Fruit fly (Drosophila melanogaster) whole organism, embryonic: ENCODE results near the gene Wdfy2.

Experiments used
- Aef1 ChIP-seq: fragments of 200-800 bp; sonication (Bioruptor generic); IDR thresholded peaks from 3 replicates; pipeline ENCODE4 v1.3.6; 2022; ENCODE audit warnings: missing biosample characterization, missing genetic modification characterization
- Atf-2 ChIP-seq: fragments of 200-800 bp; sonication (Bioruptor generic); optimal IDR thresholded peaks from 2 replicates; lab custom pipeline; 2016; ENCODE audit warnings: missing biosample characterization, missing genetic modification characterization
- BEAF-32 ChIP-seq: fragments of 200-800 bp; sonication (Bioruptor generic); optimal IDR thresholded peaks from 3 replicates; lab custom pipeline; 2017; ENCODE audit warnings: missing biosample characterization, missing genetic modification characterization, mild to moderate bottlenecking, moderate library complexity, missing genetic modification reagents
- CG10209 ChIP-seq: fragments of 200-800 bp; sonication (Bioruptor generic); optimal IDR thresholded peaks from 3 replicates; lab custom pipeline; 2017; ENCODE audit warnings: missing biosample characterization, mild to moderate bottlenecking, missing genetic modification characterization, missing genetic modification reagents
- CG10543 ChIP-seq: fragments of 200-800 bp; sonication (Bioruptor generic); optimal IDR thresholded peaks from 3 replicates; lab custom pipeline; 2017; ENCODE audit warnings: missing biosample characterization, mild to moderate bottlenecking, missing genetic modification characterization, moderate library complexity
- CG10565 ChIP-seq: fragments of 200-800 bp; sonication (Bioruptor generic); optimal IDR thresholded peaks from 3 replicates; lab custom pipeline; 2016; ENCODE audit warnings: missing biosample characterization, mild to moderate bottlenecking, missing genetic modification characterization
- CG12299 ChIP-seq: fragments of 200-800 bp; sonication (Bioruptor generic); optimal IDR thresholded peaks from 2 replicates; lab custom pipeline; 2018; ENCODE audit warnings: missing biosample characterization, mild to moderate bottlenecking, missing genetic modification characterization
- CG15073 ChIP-seq: fragments of 200-800 bp; sonication (Bioruptor generic); optimal IDR thresholded peaks from 2 replicates; lab custom pipeline; 2016; ENCODE audit warnings: missing biosample characterization, missing genetic modification characterization
- CG18011 ChIP-seq: fragments of 200-800 bp; sonication (Bioruptor generic); optimal IDR thresholded peaks from 2 replicates; lab custom pipeline; 2017; ENCODE audit warnings: missing biosample characterization, missing genetic modification characterization, mild to moderate bottlenecking, moderate library complexity, missing genotype
- CG18262 ChIP-seq: fragments of 200-800 bp; optimal IDR thresholded peaks from 3 replicates; lab custom pipeline; 2019; ENCODE audit warnings: missing biosample characterization, mild to moderate bottlenecking, missing genetic modification characterization, moderate library complexity
- CG1832 ChIP-seq: fragments of 200-800 bp; sonication (Bioruptor generic); optimal IDR thresholded peaks from 2 replicates; lab custom pipeline; 2017; ENCODE audit warnings: missing biosample characterization, mild to moderate bottlenecking, missing genetic modification characterization, inconsistent platforms
- CG32532 ChIP-seq: fragments of 200-800 bp; sonication (Bioruptor generic); IDR thresholded peaks from 2 replicates; pipeline ENCODE4 v1.3.6; 2022; ENCODE audit warnings: missing biosample characterization, missing genetic modification characterization
- CG33557 ChIP-seq: fragments of 200-800 bp; sonication (Bioruptor generic); optimal IDR thresholded peaks from 2 replicates; lab custom pipeline; 2019; ENCODE audit warnings: missing biosample characterization, mild to moderate bottlenecking, missing genetic modification characterization, moderate library complexity
- CG4282 ChIP-seq: fragments of 200-800 bp; sonication (Bioruptor generic); optimal IDR thresholded peaks from 2 replicates; lab custom pipeline; 2016; ENCODE audit warnings: missing biosample characterization, missing genetic modification characterization
- CG4707 ChIP-seq: fragments of 200-800 bp; sonication (Bioruptor generic); optimal IDR thresholded peaks from 2 replicates; lab custom pipeline; 2018; ENCODE audit warnings: missing biosample characterization, mild to moderate bottlenecking, missing genetic modification characterization, moderate library complexity
- CG6689 ChIP-seq: fragments of 200-800 bp; sonication (Bioruptor generic); IDR thresholded peaks from 2 replicates; pipeline ENCODE4 v1.3.6; 2022; ENCODE audit warnings: missing biosample characterization, missing genetic modification characterization
- CG8281 ChIP-seq: fragments of 200-800 bp; sonication (Bioruptor generic); optimal IDR thresholded peaks from 2 replicates; lab custom pipeline; 2018; ENCODE audit warnings: missing biosample characterization, mild to moderate bottlenecking, missing genetic modification characterization, moderate library complexity
- CG8944 ChIP-seq: fragments of 200-800 bp; sonication (Bioruptor generic); optimal IDR thresholded peaks from 3 replicates; lab custom pipeline; 2016; ENCODE audit warnings: missing biosample characterization, missing genetic modification characterization
- CG9437 ChIP-seq: fragments of 200-800 bp; sonication (Bioruptor generic); optimal IDR thresholded peaks from 2 replicates; lab custom pipeline; 2018; ENCODE audit warnings: missing biosample characterization, mild to moderate bottlenecking, missing genetic modification characterization
- CG9609 ChIP-seq: fragments of 200-800 bp; sonication (Bioruptor generic); optimal IDR thresholded peaks from 3 replicates; lab custom pipeline; 2016; ENCODE audit warnings: missing biosample characterization, missing genetic modification characterization
- CG9876 ChIP-seq: fragments of 200-800 bp; sonication (Bioruptor generic); optimal IDR thresholded peaks from 2 replicates; lab custom pipeline; 2016; ENCODE audit warnings: missing biosample characterization, missing genetic modification characterization
- Dip3 ChIP-seq: fragments of 200-800 bp; sonication (Bioruptor generic); optimal IDR thresholded peaks from 3 replicates; lab custom pipeline; 2016; ENCODE audit warnings: missing biosample characterization, missing genetic modification characterization
- Fer3 ChIP-seq: fragments of 200-800 bp; sonication (Bioruptor generic); optimal IDR thresholded peaks from 2 replicates; lab custom pipeline; 2018; ENCODE audit warnings: missing biosample characterization, mild to moderate bottlenecking, missing genetic modification characterization, moderate library complexity
- H2.0 ChIP-seq: fragments of 200-800 bp; sonication (Bioruptor generic); IDR thresholded peaks from 2 replicates; pipeline ENCODE4 v1.3.6; 2022; ENCODE audit warnings: missing biosample characterization, missing genetic modification characterization
- Hr78 ChIP-seq, 2 experiments: fragments of 200-800 bp in 1 of 2; fragments of >200 bp in 1 of 2; sonication (Bioruptor generic) in 1 of 2; optimal IDR thresholded peaks; 2 replicates each; lab custom pipeline; 2017 to 2019; ENCODE audit warnings: missing biosample characterization in 2 of 2, missing genetic modification characterization in 2 of 2, mild to moderate bottlenecking in 1 of 2, moderate library complexity in 1 of 2
- Hsf ChIP-seq: fragments of 200-800 bp; sonication (Bioruptor generic); optimal IDR thresholded peaks from 3 replicates; lab custom pipeline; 2016; ENCODE audit warnings: missing biosample characterization, missing genetic modification characterization
- Oaz ChIP-seq: fragments of 200-800 bp; sonication (Bioruptor generic); IDR thresholded peaks from 2 replicates; pipeline ENCODE4 v1.3.6; 2022; ENCODE audit warnings: missing biosample characterization, missing genetic modification characterization
- Taf1 ChIP-seq: fragments of 200-800 bp; sonication (Bioruptor generic); IDR thresholded peaks from 2 replicates; pipeline ENCODE4 v1.3.6; 2022; ENCODE audit warnings: missing biosample characterization, missing genetic modification characterization
- bowl ChIP-seq: fragments of 200-800 bp; sonication (Bioruptor generic); IDR thresholded peaks from 2 replicates; pipeline ENCODE4 v1.3.6; 2022; ENCODE audit warnings: missing biosample characterization, missing genetic modification characterization
- bsh ChIP-seq, 2 experiments: fragments of 200-800 bp; sonication (Bioruptor generic); optimal IDR thresholded peaks; 2 replicates each; lab custom pipeline; 2017 to 2018; ENCODE audit warnings: mild to moderate bottlenecking in 2 of 2, missing biosample characterization in 2 of 2, missing genetic modification characterization in 2 of 2, moderate library complexity in 1 of 2
- btn ChIP-seq: fragments of 200-800 bp; sonication (Bioruptor generic); optimal IDR thresholded peaks from 2 replicates; lab custom pipeline; 2016; ENCODE audit warnings: missing biosample characterization, missing genetic modification characterization
- crp ChIP-seq, 2 experiments: fragments of 200-800 bp; sonication (Bioruptor generic); optimal IDR thresholded peaks; 2 replicates in 1 of 2; 3 replicates in 1 of 2; lab custom pipeline; 2017; ENCODE audit warnings: missing biosample characterization in 2 of 2, missing genetic modification characterization in 2 of 2, mild to moderate bottlenecking in 1 of 2, moderate library complexity in 1 of 2
- emc ChIP-seq: fragments of 200-800 bp; sonication (Bioruptor generic); optimal IDR thresholded peaks from 2 replicates; lab custom pipeline; 2016; ENCODE audit warnings: missing biosample characterization, missing genetic modification characterization
- gcm ChIP-seq: fragments of 200-800 bp; sonication (Bioruptor generic); optimal IDR thresholded peaks from 2 replicates; lab custom pipeline; 2019; ENCODE audit warnings: missing biosample characterization, mild to moderate bottlenecking, missing genetic modification characterization, moderate library complexity
- gfzf ChIP-seq: fragments of 200-800 bp; sonication (Bioruptor generic); optimal IDR thresholded peaks from 2 replicates; lab custom pipeline; 2016; ENCODE audit warnings: missing biosample characterization, mild to moderate bottlenecking, missing genetic modification characterization, moderate library complexity
- grau ChIP-seq: fragments of 200-800 bp; optimal IDR thresholded peaks from 3 replicates; lab custom pipeline; 2019; ENCODE audit warnings: missing biosample characterization, mild to moderate bottlenecking, missing genetic modification characterization, moderate library complexity
- lmd ChIP-seq: fragments of 200-800 bp; sonication (Bioruptor generic); IDR thresholded peaks from 2 replicates; pipeline ENCODE4 v1.3.6; 2022; ENCODE audit warnings: missing biosample characterization, missing genetic modification characterization
- mam ChIP-seq: fragments of 200-800 bp; sonication (Bioruptor generic); optimal IDR thresholded peaks from 3 replicates; lab custom pipeline; 2016; ENCODE audit warnings: missing biosample characterization, missing genetic modification characterization
- otp ChIP-seq: fragments of 200-800 bp; sonication (Bioruptor generic); IDR thresholded peaks from 3 replicates; pipeline ENCODE4, ENCODE4 v1.3.6; 2022; ENCODE audit warnings: missing biosample characterization, missing genetic modification characterization
- pan ChIP-seq, 4 experiments: fragments of >200 bp in 3 of 4; fragments of 200-800 bp in 1 of 4; sonication (Bioruptor generic) in 1 of 4; optimal IDR thresholded peaks in 3 of 4; IDR thresholded peaks in 1 of 4; 2 replicates each; pipeline versions ENCODE4 v1.3.6 to Lab custom; 2017 to 2022; ENCODE audit warnings: missing biosample characterization in 2 of 4, missing genetic modification characterization in 2 of 4, mixed read lengths in 1 of 4
- peb ChIP-seq: fragments of 200-800 bp; sonication (Bioruptor generic); IDR thresholded peaks from 2 replicates; pipeline ENCODE4 v1.3.6; 2022; ENCODE audit warnings: missing biosample characterization, missing genetic modification characterization
- ssp ChIP-seq: fragments of 200-800 bp; sonication (Bioruptor generic); IDR thresholded peaks from 2 replicates; pipeline ENCODE4 v1.3.6; 2022; ENCODE audit warnings: missing biosample characterization, missing genetic modification characterization
- stc ChIP-seq: fragments of 200-800 bp; sonication (Bioruptor generic); IDR thresholded peaks from 2 replicates; pipeline ENCODE4 v1.3.6; 2022; ENCODE audit warnings: missing biosample characterization, missing genetic modification characterization
- stwl ChIP-seq: fragments of 200-800 bp; sonication (Bioruptor generic); optimal IDR thresholded peaks from 3 replicates; lab custom pipeline; 2018; ENCODE audit warnings: missing biosample characterization, mild to moderate bottlenecking, missing genetic modification characterization, moderate library complexity
- sug ChIP-seq: fragments of 200-800 bp; optimal IDR thresholded peaks from 2 replicates; lab custom pipeline; 2019; ENCODE audit warnings: missing biosample characterization, mild to moderate bottlenecking, missing genetic modification characterization, moderate library complexity
- tin ChIP-seq: fragments of 200-800 bp; sonication (Bioruptor generic); optimal IDR thresholded peaks from 3 replicates; lab custom pipeline; 2016; ENCODE audit warnings: missing biosample characterization, missing genetic modification characterization
- unc-4 ChIP-seq: fragments of 200-800 bp; sonication (Bioruptor generic); IDR thresholded peaks from 2 replicates; pipeline ENCODE4 v1.3.6; 2022; ENCODE audit warnings: missing biosample characterization, missing genetic modification characterization; ENCODE audit not compliant: partially characterized antibody
- zen ChIP-seq: fragments of 200-800 bp; sonication (Bioruptor generic); optimal IDR thresholded peaks from 3 replicates; lab custom pipeline; 2018; ENCODE audit warnings: missing biosample characterization, mild to moderate bottlenecking, missing genetic modification characterization, moderate library complexity
- zf30C ChIP-seq: fragments of 200-800 bp; sonication (Bioruptor generic); optimal IDR thresholded peaks from 3 replicates; lab custom pipeline; 2018; ENCODE audit warnings: missing biosample characterization, mild to moderate bottlenecking, missing genetic modification characterization

Gene Wdfy2

DNA sequence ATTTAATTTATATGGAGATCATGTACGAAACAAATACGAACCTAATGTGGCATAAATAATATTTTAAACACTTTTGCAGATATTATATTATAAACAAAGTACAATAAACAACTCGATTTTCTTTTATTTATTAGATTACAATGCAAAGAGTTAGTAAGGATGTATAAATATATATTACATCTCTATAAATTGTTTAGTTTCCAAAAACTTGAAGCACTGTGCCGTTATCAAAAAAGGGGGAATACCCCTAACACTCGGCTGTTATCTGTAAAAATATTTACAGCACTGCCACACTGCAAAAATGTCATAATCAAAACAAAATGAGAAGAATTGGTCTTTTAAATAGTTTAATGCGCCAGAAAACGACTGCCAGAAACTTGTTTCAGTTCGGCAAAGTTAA lies 5.4 kb downstream of the Wdfy2 start, which contains the start of gene CG5188 (continued):
- no peak for TF ChIP-seq CG9609 (GFP tag; lab: Kevin White, UChicago)
- peak; percentile 6 for TF ChIP-seq CG4282 (GFP tag; lab: Kevin White, UChicago)
- TF ChIP-seq Aef1 (GFP tag; lab: Robert Waterston, UW), result peak; percentile 45; the same call in 1 of the 3 replicates
- no peak for TF ChIP-seq Oaz (GFP tag; lab: Robert Waterston, UW)
- peak in 1 of 2 experiments; percentile 5 for TF ChIP-seq crp (GFP tag; optimal IDR thresholded peaks at IDR 0.05; lab: Kevin White, UChicago)
- TF ChIP-seq H2.0, result peak; percentile 45
- TF ChIP-seq CG9876, result no peak
- TF ChIP-seq mam (GFP tag; lab: Kevin White, UChicago), result peak; percentile 44
- no peak for TF ChIP-seq zf30C (GFP tag; lab: Kevin White, UChicago)
- peak; percentile 27 for TF ChIP-seq Hsf (GFP tag; lab: Kevin White, UChicago)
- no peak for TF ChIP-seq btn (GFP tag; lab: Kevin White, UChicago)
- TF ChIP-seq gfzf (GFP tag; lab: Kevin White, UChicago), result peak; percentile 54
- TF ChIP-seq ssp (GFP tag; lab: Robert Waterston, UW), result peak; percentile 60
- peak; percentile 62; the same call in 1 of the 2 replicates for TF ChIP-seq stc (GFP tag; lab: Robert Waterston, UW)
- TF ChIP-seq CG10565 (GFP tag; lab: Kevin White, UChicago), result no peak
- no peak for TF ChIP-seq pan (optimal IDR thresholded peaks at IDR 0.05; lab: Kevin White, UChicago)
- peak in 1 of 2 experiments; percentile 66 for TF ChIP-seq pan (GFP tag; optimal IDR thresholded peaks at IDR 0.05 in 1 of 2, IDR thresholded peaks at IDR 0.05 in 1 of 2)
- peak; percentile 25 for TF ChIP-seq CG9437 (GFP tag; lab: Kevin White, UChicago)
- TF ChIP-seq Taf1, result 0 out of 2 replicates have a peak, but pooled peaks have one; percentile 29
- peak; percentile 75 for TF ChIP-seq CG32532
- no peak for TF ChIP-seq bowl (GFP tag; lab: Robert Waterston, UW)
- TF ChIP-seq Fer3, result peak; percentile 53
- TF ChIP-seq otp (GFP tag; lab: Robert Waterston, UW), result 0 out of 3 replicates have a peak, but pooled peaks have one; percentile 25
- no peak for TF ChIP-seq CG8281
- no peak for TF ChIP-seq CG10209
- TF ChIP-seq bsh (GFP tag; optimal IDR thresholded peaks at IDR 0.05; lab: Kevin White, UChicago), result peak in 1 of 2 experiments; percentile 48
- no peak for TF ChIP-seq CG10543
- TF ChIP-seq CG18262 (tag; lab: Kevin White, UChicago), result peak; percentile 49
- TF ChIP-seq unc-4 (GFP tag; lab: Robert Waterston, UW), result 0 out of 2 replicates have a peak, but pooled peaks have one; percentile 26
- no peak for TF ChIP-seq CG4707
- TF ChIP-seq lmd (GFP tag; lab: Robert Waterston, UW), result peak; percentile 14; the same call in 1 of the 2 replicates
- TF ChIP-seq BEAF-32 (GFP tag; lab: Kevin White, UChicago), result peak; percentile 12
- TF ChIP-seq CG8944 (GFP tag; lab: Kevin White, UChicago), result no peak
- TF ChIP-seq CG33557 (GFP tag; lab: Kevin White, UChicago), result no peak
- TF ChIP-seq gcm, result peak; percentile 42
- TF ChIP-seq Atf-2 (GFP tag; lab: Kevin White, UChicago), result no peak
- no peak for TF ChIP-seq CG18011 (GFP tag; lab: Kevin White, UChicago)
- TF ChIP-seq sug, result peak; percentile 35
- no peak for TF ChIP-seq peb
- TF ChIP-seq CG12299 (tag; lab: Kevin White, UChicago), result no peak
- peak; percentile 51 for TF ChIP-seq CG6689 (GFP tag; lab: Robert Waterston, UW)
- TF ChIP-seq CG1832 (GFP tag; lab: Kevin White, UChicago), result no peak
- no peak for TF ChIP-seq Hr78 (GFP tag; optimal IDR thresholded peaks at IDR 0.05; lab: Kevin White, UChicago)
- TF ChIP-seq tin (GFP tag; lab: Kevin White, UChicago), result peak; percentile 56
- TF ChIP-seq emc (GFP tag; lab: Kevin White, UChicago), result no peak
- TF ChIP-seq Dip3, result no peak
- TF ChIP-seq zen (tag; lab: Kevin White, UChicago), result peak; percentile 20
- peak; percentile 90 for TF ChIP-seq stwl
- TF ChIP-seq grau, result peak; percentile 69
- no peak for TF ChIP-seq CG15073 (GFP tag; lab: Kevin White, UChicago)
